Worm (Caenorhabditis elegans): ENCODE measurements around the gene mup-2.

DNA sequence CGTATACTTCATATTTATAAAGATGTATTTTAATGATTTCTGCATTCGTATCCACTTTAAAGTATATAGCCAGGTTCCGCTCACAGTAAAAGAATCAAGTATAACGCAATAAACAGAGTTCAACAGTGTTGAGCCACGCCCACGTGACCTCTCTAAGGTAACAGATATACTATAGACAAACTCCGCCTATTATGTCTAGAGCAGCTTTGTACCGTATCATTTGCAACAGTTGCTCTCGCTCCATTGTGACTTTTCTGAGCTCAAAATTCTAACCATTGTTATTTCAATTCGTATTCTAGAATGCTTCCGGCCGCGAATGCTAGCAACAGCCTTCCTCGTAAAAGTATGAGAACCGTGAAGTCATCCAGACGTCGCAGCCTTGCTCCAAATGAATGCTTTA, 36.7 kb downstream of the mup-2 start, which contains the start of gene C03B1.17:
- no peak for TF ChIP-seq crh-2 (tag; optimal IDR thresholded peaks at IDR 0.05)
- no peak for TF ChIP-seq fos-1 (tag; optimal IDR thresholded peaks at IDR 0.05)
